Worm (Caenorhabditis elegans): ENCODE measurements around the gene gsr-1.
A peak's percentile ranks its signal among the peaks of the same experiment; 100 is the strongest.

Gene gsr-1

ce11 chrIII:3650677-3651315 is at the start of gene gsr-1, which contains the start of gene madf-8:
Gene gsr-1, plus strand, starts transcription at chrIII:3650907.
Gene madf-8, minus strand, starts transcription at chrIII:3650832.
- TF ChIP-seq nhr-20 (tag; optimal IDR thresholded peaks at IDR 0.05) (peak; percentile 33), tlp-1 (tag; optimal IDR thresholded peaks at IDR 0.05) (no peak), jun-1 (tag; optimal IDR thresholded peaks at IDR 0.05) (no peak), fkh-8 (tag; optimal IDR thresholded peaks at IDR 0.05) (peak; percentile 28), elt-3 (tag; optimal IDR thresholded peaks at IDR 0.05) (no peak), blmp-1 (tag; optimal IDR thresholded peaks at IDR 0.05) (no peak), nhr-76 (tag; optimal IDR thresholded peaks at IDR 0.05) (no peak), hlh-4 (tag; optimal IDR thresholded peaks at IDR 0.05) (no peak), rnt-1 (tag; optimal IDR thresholded peaks at IDR 0.05) (peak; percentile 78), fos-1 (tag; optimal IDR thresholded peaks at IDR 0.05) (no peak), mdl-1 (tag; optimal IDR thresholded peaks at IDR 0.05) (peak in 1 of 2 experiments; percentile 33), egl-27 (tag; optimal IDR thresholded peaks at IDR 0.05) (no peak), zip-4 (GFP tag; optimal IDR thresholded peaks at IDR 0.05) (no peak), sox-4 (tag; optimal IDR thresholded peaks at IDR 0.05) (no peak), unc-62 (GFP tag; optimal IDR thresholded peaks at IDR 0.05) (no peak), xbp-1 (tag; optimal IDR thresholded peaks at IDR 0.05) (peak; percentile 73), ceh-8 (GFP tag; optimal IDR thresholded peaks at IDR 0.05) (no peak), ceh-88 (GFP tag; IDR thresholded peaks at IDR 0.05) (no peak), dsc-1 (tag; optimal IDR thresholded peaks at IDR 0.05) (peak; percentile 67), nhr-11 (tag; optimal IDR thresholded peaks at IDR 0.05) (peak; percentile 8), ceh-63 (GFP tag; optimal IDR thresholded peaks at IDR 0.05) (no peak), nhr-90 (tag; optimal IDR thresholded peaks at IDR 0.05; ENCODE audit: poor library complexity) (no peak), hpl-2 (GFP tag; optimal IDR thresholded peaks at IDR 0.05) (no peak), mef-2 (tag; optimal IDR thresholded peaks at IDR 0.05) (no peak), Y116A8C.19 (tag; optimal IDR thresholded peaks at IDR 0.05; ENCODE audit: borderline replicate concordance) (no peak), lin-13 (GFP tag; optimal IDR thresholded peaks at IDR 0.05) (no peak), nhr-84 (tag; optimal IDR thresholded peaks at IDR 0.05) (no peak), efl-3 (GFP tag; optimal IDR thresholded peaks at IDR 0.05) (no peak), C34B4.2 (tag; optimal IDR thresholded peaks at IDR 0.05) (no peak), lin-39 (tag; optimal IDR thresholded peaks at IDR 0.05) (peak; percentile 54), sup-37 (GFP tag; optimal IDR thresholded peaks at IDR 0.05) (no peak), lsy-2 (tag; optimal IDR thresholded peaks at IDR 0.05) (peak; percentile 67 to 77), nhr-77 (tag; optimal IDR thresholded peaks at IDR 0.05) (no peak), unc-86 (tag; optimal IDR thresholded peaks at IDR 0.05) (peak; percentile 17), ztf-4 (tag; optimal IDR thresholded peaks at IDR 0.05) (no peak), ets-5 (GFP tag; IDR thresholded peaks at IDR 0.05) (no peak), vab-15 (tag; optimal IDR thresholded peaks at IDR 0.05) (peak; percentile 39), fkh-4 (tag; optimal IDR thresholded peaks at IDR 0.05; ENCODE audit: borderline replicate concordance) (no peak), ceh-82 (tag; optimal IDR thresholded peaks at IDR 0.05) (peak; percentile 40 to 49 (median 43)), nhr-71 (tag; optimal IDR thresholded peaks at IDR 0.05) (peak; percentile 75), tbx-2 (tag; optimal IDR thresholded peaks at IDR 0.05) (peak; percentile 40), pqm-1 (tag; optimal IDR thresholded peaks at IDR 0.05) (no peak), grh-1 (GFP tag; IDR thresholded peaks at IDR 0.05) (no peak), isw-1 (GFP tag; IDR thresholded peaks at IDR 0.05) (peak; percentile 43), snpc-4 (tag; optimal IDR thresholded peaks at IDR 0.05) (peak; percentile 50), alr-1 (tag; optimal IDR thresholded peaks at IDR 0.05; ENCODE audit: borderline replicate concordance) (no peak), ztf-11 (tag; optimal IDR thresholded peaks at IDR 0.05) (peak in 1 of 2 experiments; percentile 26), pag-3 (tag; optimal IDR thresholded peaks at IDR 0.05; ENCODE audit: borderline replicate concordance, insufficient read depth) (no peak), F16B12.6 (tag; optimal IDR thresholded peaks at IDR 0.05) (peak; percentile 2), ama-1 (optimal IDR thresholded peaks at IDR 0.05) (no peak), efl-1 (optimal IDR thresholded peaks at IDR 0.05) (peak; percentile 88 to 89), efl-1 (GFP tag; optimal IDR thresholded peaks at IDR 0.05 in 1 of 2) (peak; percentile 86 to 98), unc-98 (GFP tag; IDR thresholded peaks at IDR 0.05) (no peak)
